Fruit fly (Drosophila melanogaster): ENCODE measurements around the gene Dph2.

The Dph2 gene

DNA sequence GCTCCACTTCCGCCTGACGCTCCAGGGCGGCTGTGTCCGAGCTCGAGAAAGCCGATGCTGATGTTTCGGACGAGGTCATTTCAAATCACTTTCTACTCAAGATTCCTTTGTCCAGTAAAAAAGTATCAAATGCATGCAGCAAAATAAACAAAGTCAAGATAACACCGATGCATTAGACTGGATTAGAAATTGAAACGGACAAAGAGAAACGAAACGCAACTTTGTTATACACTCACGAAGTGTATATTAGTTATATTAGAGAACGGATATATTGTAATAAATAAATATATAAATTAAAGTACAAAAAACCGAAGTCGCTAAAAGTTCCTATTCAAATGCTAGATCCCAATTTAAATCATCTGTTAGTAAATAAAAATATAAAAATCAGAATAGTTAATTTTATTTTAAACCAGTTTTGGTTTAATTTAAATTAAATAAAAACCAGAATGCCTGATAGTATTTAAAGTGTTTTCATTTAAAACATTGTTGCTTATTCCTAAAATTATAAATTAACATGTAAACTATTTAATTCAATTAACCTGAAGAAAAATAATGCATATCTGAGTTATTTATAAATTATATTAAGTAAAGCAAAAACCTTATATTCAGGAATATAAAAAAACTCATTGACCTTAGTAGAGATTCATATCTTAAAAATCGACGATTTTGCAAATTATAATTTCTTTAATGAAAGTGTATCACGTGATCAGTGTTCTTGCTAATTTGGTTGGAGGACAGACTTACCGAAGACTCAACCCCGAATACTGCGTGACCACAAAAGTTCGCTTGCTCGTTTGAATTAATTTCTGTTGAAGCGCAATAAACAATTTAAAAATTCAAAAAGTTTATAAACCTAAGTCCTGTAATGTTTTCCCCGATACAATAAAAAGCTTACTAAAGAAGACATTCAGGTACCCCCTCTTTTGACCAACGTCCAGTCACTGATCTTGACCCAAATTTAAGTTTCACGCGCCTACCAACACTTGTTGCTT lies at the start of gene Dph2 (continued):
- TF ChIP-seq CG7372 (GFP tag; IDR thresholded peaks at IDR 0.05) (peak; percentile 77), Nf-YB (GFP tag; optimal IDR thresholded peaks at IDR 0.05) (peak; percentile 67), CG31224 (GFP tag; IDR thresholded peaks at IDR 0.05) (peak; percentile 66)

DNA sequence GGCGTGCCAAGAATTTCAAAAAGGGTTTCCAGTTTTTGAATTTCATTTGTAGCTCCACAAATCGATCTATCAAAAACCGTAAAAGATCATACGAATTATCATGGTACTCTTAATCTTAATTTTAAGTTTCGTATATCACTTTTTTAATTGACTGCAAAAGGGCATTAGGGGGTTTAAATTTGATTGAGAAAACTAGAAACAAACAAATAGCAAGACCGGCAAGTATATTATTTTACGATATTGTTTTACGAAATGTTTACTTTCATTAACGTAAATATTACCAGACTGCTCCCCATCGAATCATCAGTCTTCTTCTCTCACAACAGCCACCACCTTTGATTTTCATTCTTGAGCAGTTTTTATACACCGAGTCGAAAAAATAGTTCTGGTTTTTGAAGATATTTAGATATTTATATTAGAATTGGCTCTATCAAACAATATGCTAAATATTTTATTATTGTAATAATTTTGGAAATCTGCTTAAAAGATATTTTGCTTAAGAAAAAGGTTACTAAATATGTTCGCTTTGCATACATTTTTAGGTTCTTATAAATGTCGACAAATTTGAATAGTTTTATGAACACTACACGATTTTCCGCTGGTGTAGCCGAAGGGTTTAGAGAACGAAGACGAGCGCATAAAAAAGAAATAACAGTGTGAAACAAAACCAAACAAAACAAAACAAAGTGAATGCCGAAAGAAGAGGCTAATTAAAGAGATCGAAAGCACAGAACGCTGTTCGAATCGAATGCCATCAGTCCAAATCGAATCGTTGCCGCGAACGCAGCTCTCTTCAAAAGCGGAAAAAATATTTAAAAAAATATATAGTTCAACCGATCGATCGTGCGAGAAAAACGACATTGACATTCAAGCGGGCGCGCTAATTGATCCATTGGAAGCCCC lies 24.4 kb upstream of the Dph2 start, which contains the start of gene Sdr:
TSS of gene Sdr (plus strand) at position 702 of the 903 bp plus-strand sequence.
- peak; percentile 52; the same call in 1 of the 3 replicates for TF ChIP-seq dysf (GFP tag; IDR thresholded peaks at IDR 0.05)
- no peak for TF ChIP-seq CG14014 (GFP tag; IDR thresholded peaks at IDR 0.05)
- TF ChIP-seq CG6689 (GFP tag; IDR thresholded peaks at IDR 0.05), result 0 out of 2 replicates have a peak, but pooled peaks have one; percentile 23
- TF ChIP-seq grau (tag; optimal IDR thresholded peaks at IDR 0.05), result no peak
- no peak for TF ChIP-seq ci (GFP tag; IDR thresholded peaks at IDR 0.05)
- TF ChIP-seq fu2 (GFP tag; optimal IDR thresholded peaks at IDR 0.05), result no peak
- TF ChIP-seq tgo (GFP tag; IDR thresholded peaks at IDR 0.05), result no peak
- TF ChIP-seq lilli (GFP tag; optimal IDR thresholded peaks at IDR 0.05), result no peak
- TF ChIP-seq Sox100B (GFP tag; optimal IDR thresholded peaks at IDR 0.05), result peak; percentile 3
- TF ChIP-seq CG3281 (GFP tag; optimal IDR thresholded peaks at IDR 0.05), result no peak
- no peak for TF ChIP-seq CG2678 (tag; optimal IDR thresholded peaks at IDR 0.05)
- TF ChIP-seq NFAT (GFP tag; IDR thresholded peaks at IDR 0.05), result no peak
- TF ChIP-seq Adf1 (GFP tag; IDR thresholded peaks at IDR 0.05), result no peak
- no peak for TF ChIP-seq NfI (GFP tag; optimal IDR thresholded peaks at IDR 0.05)
- TF ChIP-seq cwo (GFP tag; optimal IDR thresholded peaks at IDR 0.05), result no peak
- no peak for TF ChIP-seq CG3995 (GFP tag; optimal IDR thresholded peaks at IDR 0.05)
- TF ChIP-seq zfh1 (GFP tag; IDR thresholded peaks at IDR 0.05), result no peak
- TF ChIP-seq CG18599 (GFP tag; optimal IDR thresholded peaks at IDR 0.05), result peak; percentile 20
- TF ChIP-seq NC2β (GFP tag; optimal IDR thresholded peaks at IDR 0.05), result no peak
- no peak for TF ChIP-seq CG6175 (GFP tag; IDR thresholded peaks at IDR 0.05)
- no peak for TF ChIP-seq crc (GFP tag; optimal IDR thresholded peaks at IDR 0.05)
- peak; percentile 18 for TF ChIP-seq Ets65A (GFP tag)
- TF ChIP-seq bigmax (GFP tag; optimal IDR thresholded peaks at IDR 0.05), result no peak
- no peak for TF ChIP-seq insv (GFP tag; optimal IDR thresholded peaks at IDR 0.05)
- peak; percentile 40 for TF ChIP-seq CG10543 (GFP tag; optimal IDR thresholded peaks at IDR 0.05)
- TF ChIP-seq CG2889 (GFP tag; IDR thresholded peaks at IDR 0.05), result no peak
- no peak for TF ChIP-seq CG13424 (tag; optimal IDR thresholded peaks at IDR 0.05)
- TF ChIP-seq CG1529 (GFP tag; optimal IDR thresholded peaks at IDR 0.05), result no peak
- peak; percentile 9 for TF ChIP-seq tio (GFP tag; optimal IDR thresholded peaks at IDR 0.05)
- TF ChIP-seq B-H1 (GFP tag; IDR thresholded peaks at IDR 0.05), result no peak
- peak; percentile 18 for TF ChIP-seq CG9817 (tag; optimal IDR thresholded peaks at IDR 0.05)
- TF ChIP-seq dmrt11E (tag; optimal IDR thresholded peaks at IDR 0.05), result no peak
- no peak for TF ChIP-seq trh (GFP tag; optimal IDR thresholded peaks at IDR 0.05)
- no peak for TF ChIP-seq ato (GFP tag; IDR thresholded peaks at IDR 0.05; ENCODE audit: partially characterized antibody)
- no peak for TF ChIP-seq inv (GFP tag; IDR thresholded peaks at IDR 0.05; ENCODE audit: partially characterized antibody)
- TF ChIP-seq nau (GFP tag; optimal IDR thresholded peaks at IDR 0.05), result no peak
- TF ChIP-seq gsb-n (tag; optimal IDR thresholded peaks at IDR 0.05), result no peak
- TF ChIP-seq Opbp (GFP tag; IDR thresholded peaks at IDR 0.05; ENCODE audit: partially characterized antibody), result no peak
- TF ChIP-seq CG7839 (tag; optimal IDR thresholded peaks at IDR 0.05), result peak; percentile 56
- peak; percentile 11 for TF ChIP-seq Fer3 (tag; optimal IDR thresholded peaks at IDR 0.05)
- no peak for TF ChIP-seq Ptx1 (GFP tag; IDR thresholded peaks at IDR 0.05)
- TF ChIP-seq CG4328 (GFP tag; optimal IDR thresholded peaks at IDR 0.05), result no peak

Data from whole organism, embryonic.